Fruit fly (Drosophila melanogaster) ovary, adult (tissue): ENCODE data around the gene bumpel.

Source experiments
- CG17801 ChIP-seq: fragments of 200-800 bp; optimal IDR thresholded peaks from 2 replicates; lab custom pipeline; 2019; ENCODE audit warnings: missing biosample characterization, mild to moderate bottlenecking, missing genetic modification characterization, moderate library complexity; ENCODE audit not compliant: partially characterized antibody

Gene bumpel

dm6 chr3R:11418568-11418967, at the start of gene bumpel, which contains the start of gene CG45676:
TSS of gene bumpel (minus strand) at chr3R:11418668.
TSS of gene CG45676 (plus strand) at chr3R:11418885.
- TF ChIP-seq CG17801 (GFP tag; lab: Kevin White, UChicago): no peak

dm6 chr3R:11467812-11468211, 49.3 kb upstream of the bumpel start:
- no peak for TF ChIP-seq CG17801 (GFP tag; lab: Kevin White, UChicago)

dm6 chr3R:11460502-11461358, 42.3 kb upstream of the bumpel start, which contains the start of gene PGRP-LB:
TSS of gene PGRP-LB (minus strand) at chr3R:11460552.
- no peak for TF ChIP-seq CG17801 (GFP tag; lab: Kevin White, UChicago)

- TF ChIP-seq CG17801 (GFP tag; lab: Kevin White, UChicago): no peak
Observed at dm6 chr3R:11458851-11459175, 40.3 kb upstream of the bumpel start.

- TF ChIP-seq CG17801 (GFP tag; lab: Kevin White, UChicago): no peak
Observed at dm6 chr3R:11458022-11458850, 39.8 kb upstream of the bumpel start.

- TF ChIP-seq CG17801 (GFP tag; lab: Kevin White, UChicago): no peak
Observed at dm6 chr3R:11457286-11457685, 38.8 kb upstream of the bumpel start.

dm6 chr3R:11456539-11456938, 38.1 kb upstream of the bumpel start:
- TF ChIP-seq CG17801 (GFP tag; lab: Kevin White, UChicago): peak; percentile 71

- TF ChIP-seq CG17801 (GFP tag; lab: Kevin White, UChicago): peak; percentile 59
Observed at dm6 chr3R:11454210-11454904, 35.9 kb upstream of the bumpel start.

dm6 chr3R:11452041-11452440, 33.6 kb upstream of the bumpel start:
- TF ChIP-seq CG17801 (GFP tag; lab: Kevin White, UChicago): no peak

- no peak for TF ChIP-seq CG17801 (GFP tag; lab: Kevin White, UChicago)
Observed at dm6 chr3R:11451207-11451841, 32.9 kb upstream of the bumpel start, which contains the start of gene sals. TSS of gene sals (minus strand) at chr3R:11451791.

dm6 chr3R:11449688-11450087, 31.2 kb upstream of the bumpel start:
- TF ChIP-seq CG17801 (GFP tag; lab: Kevin White, UChicago): no peak

- TF ChIP-seq CG17801 (GFP tag; lab: Kevin White, UChicago): no peak
Observed at dm6 chr3R:11441038-11441437, 22.6 kb upstream of the bumpel start.

- TF ChIP-seq CG17801 (GFP tag; lab: Kevin White, UChicago): no peak
Observed at dm6 chr3R:11437528-11437927, 19.1 kb upstream of the bumpel start, which contains the start of gene CG17230. TSS of gene CG17230 (plus strand) at chr3R:11437785.

- peak; percentile 21 for TF ChIP-seq CG17801 (GFP tag; lab: Kevin White, UChicago)
Observed at dm6 chr3R:11435537-11436234, 17.2 kb upstream of the bumpel start, which contains the start of the genes Exd2 and CG5281. TSS of gene Exd2 (minus strand) at chr3R:11435703. TSS of gene CG5281 (plus strand) at chr3R:11435850.
